Worm (Caenorhabditis elegans) whole organism, early embryonic: ENCODE measurements around the gene tif-1A.

Experiments used
- B0310.2 ChIP-seq: sonication (generic microtip); optimal IDR thresholded peaks from 2 replicates; lab custom pipeline; 2016; ENCODE audit warnings: mild to moderate bottlenecking, missing genetic modification characterization, missing compliant biosample characterization
- aly-1 ChIP-seq: sonication (generic microtip); optimal IDR thresholded peaks from 2 replicates; lab custom pipeline; 2016; ENCODE audit warnings: missing genetic modification characterization, missing compliant biosample characterization
- ama-1 ChIP-seq: fragments of 150-350 bp; optimal IDR thresholded peaks from 2 replicates; lab custom pipeline; 2014
- ceh-13 ChIP-seq: fragments of 200-800 bp; sonication (Bioruptor generic); optimal IDR thresholded peaks from 2 replicates; lab custom pipeline; 2018; ENCODE audit warnings: mild to moderate bottlenecking, missing genetic modification characterization, missing compliant biosample characterization
- ceh-36 ChIP-seq: sonication (generic microtip); optimal IDR thresholded peaks from 2 replicates; lab custom pipeline; 2016; ENCODE audit warnings: missing genetic modification characterization, inconsistent platforms, missing compliant biosample characterization
- ets-7 ChIP-seq: sonication (generic microtip); optimal IDR thresholded peaks from 2 replicates; lab custom pipeline; 2016; ENCODE audit warnings: missing genotype, missing genetic modification characterization, missing compliant biosample characterization
- flt-1 ChIP-seq: fragments of 200-800 bp; sonication (Bioruptor generic); IDR thresholded peaks from 2 replicates; pipeline ENCODE4 v1.3.6; 2022; ENCODE audit warnings: missing genetic modification characterization, missing compliant biosample characterization
- hmbx-1 ChIP-seq: sonication (generic microtip); optimal IDR thresholded peaks from 2 replicates; lab custom pipeline; 2016; ENCODE audit warnings: mild to moderate bottlenecking, missing genetic modification characterization, missing compliant biosample characterization
- hmg-4 ChIP-seq: fragments of 200-800 bp; sonication (Bioruptor generic); optimal IDR thresholded peaks from 2 replicates; lab custom pipeline; 2018; ENCODE audit warnings: mild to moderate bottlenecking, missing genetic modification characterization, missing compliant biosample characterization
- hnd-1 ChIP-seq: sonication (generic microtip); optimal IDR thresholded peaks from 2 replicates; lab custom pipeline; 2016; ENCODE audit warnings: missing genetic modification characterization, missing compliant biosample characterization
- pes-1 ChIP-seq: fragments of 200-800 bp; sonication (Bioruptor generic); IDR thresholded peaks from 2 replicates; pipeline ENCODE4 v1.3.6; 2022; ENCODE audit warnings: missing genetic modification reagents, missing genetic modification characterization, missing compliant biosample characterization
- scrt-1 ChIP-seq: fragments of 200-800 bp; sonication (Bioruptor generic); IDR thresholded peaks from 2 replicates; pipeline ENCODE4 v1.3.6; 2022; ENCODE audit warnings: missing genetic modification characterization, missing compliant biosample characterization
- sea-1 ChIP-seq: fragments of 200-800 bp; sonication (Bioruptor generic); conservative IDR thresholded peaks from 2 replicates; pipeline ENCODE4 v1.3.6; 2022; ENCODE audit warnings: missing genetic modification characterization, missing compliant biosample characterization
- tbx-11 ChIP-seq: fragments of 200-800 bp; sonication (Bioruptor generic); IDR thresholded peaks from 2 replicates; pipeline ENCODE4 v1.3.6; 2022; ENCODE audit warnings: missing genetic modification characterization, missing compliant biosample characterization
- tbx-37 ChIP-seq: fragments of 200-800 bp; sonication (Bioruptor generic); conservative IDR thresholded peaks from 2 replicates; pipeline ENCODE4 v1.3.6; 2022; ENCODE audit warnings: missing genetic modification reagents, missing genetic modification characterization, missing compliant biosample characterization
- tra-4 ChIP-seq: sonication (generic microtip); optimal IDR thresholded peaks from 2 replicates; lab custom pipeline; 2017; ENCODE audit warnings: missing genetic modification characterization, missing compliant biosample characterization

The tif-1A gene

ce11 chrIII:3953235-3953634 lies 50.7 kb downstream of the tif-1A start:
- TF ChIP-seq aly-1 (no peak), ama-1 (lab: Kevin White, UChicago) (no peak), sea-1 (no peak), B0310.2 (no peak), hnd-1 (tag; lab: Kevin White, UChicago) (no peak), hmbx-1 (tag; lab: Kevin White, UChicago) (no peak), tra-4 (tag; lab: Kevin White, UChicago) (no peak), flt-1 (GFP tag; lab: Robert Waterston, UW) (no peak), pes-1 (GFP tag; lab: Robert Waterston, UW) (no peak), tbx-37 (no peak), ets-7 (tag; lab: Kevin White, UChicago) (no peak), tbx-11 (no peak), scrt-1 (no peak), hmg-4 (no peak), ceh-13 (GFP tag; lab: Kevin White, UChicago) (no peak), ceh-36 (tag; lab: Kevin White, UChicago) (no peak)

DNA sequence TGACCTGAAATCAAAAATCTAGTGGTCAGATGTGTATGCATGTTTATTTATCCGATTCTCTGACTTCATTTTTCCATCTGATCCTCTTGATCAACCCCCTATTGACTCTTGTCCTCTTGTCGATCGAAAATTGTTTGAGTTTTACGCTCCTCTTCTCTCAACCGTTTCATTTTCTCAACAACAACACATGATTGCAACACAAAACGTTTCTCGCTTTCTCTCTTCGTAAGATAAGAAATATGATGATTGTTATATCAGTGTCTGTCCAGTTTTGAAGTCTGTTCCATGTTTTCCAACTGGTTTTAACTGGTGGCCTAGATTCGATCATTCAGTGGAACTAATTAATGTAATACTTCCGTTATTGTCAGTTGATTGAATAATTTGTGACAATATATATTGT lies 51.9 kb downstream of the tif-1A start:
- no peak for TF ChIP-seq pes-1 (GFP tag; lab: Robert Waterston, UW)
- TF ChIP-seq ama-1 (lab: Kevin White, UChicago) = no peak
- TF ChIP-seq ceh-36 (tag; lab: Kevin White, UChicago) = no peak
- no peak for TF ChIP-seq scrt-1
